Worm (Caenorhabditis elegans) whole organism, L1 larva: ENCODE data around the gene xbx-6.

Source experiments
- elt-3 ChIP-seq, 6 experiments: fragments of 150-350 bp in 1 of 6; sonication (generic microtip); optimal IDR thresholded peaks; 2 replicates each; lab custom pipeline; 2017 to 2018; ENCODE audit warnings: missing biosample characterization in 6 of 6, missing genetic modification characterization in 6 of 6, inconsistent platforms in 1 of 6
- hpl-2 ChIP-seq: fragments of 150-350 bp; optimal IDR thresholded peaks from 2 replicates; lab custom pipeline; 2014; ENCODE audit warnings: missing biosample characterization, missing genetic modification reagents, missing genetic modification characterization
- nhr-11 ChIP-seq: fragments of 150-350 bp; optimal IDR thresholded peaks from 2 replicates; lab custom pipeline; 2014; ENCODE audit warnings: missing biosample characterization, missing genetic modification characterization
- nhr-237 ChIP-seq: fragments of 150-350 bp; optimal IDR thresholded peaks from 2 replicates; lab custom pipeline; 2014; ENCODE audit warnings: missing biosample characterization, missing genetic modification characterization
- snpc-4 ChIP-seq: fragments of 150-350 bp; optimal IDR thresholded peaks from 2 replicates; lab custom pipeline; 2014; ENCODE audit warnings: missing biosample characterization, missing genetic modification characterization
- unc-130 ChIP-seq: fragments of 150-350 bp; optimal IDR thresholded peaks from 2 replicates; lab custom pipeline; 2017; ENCODE audit warnings: missing biosample characterization, missing genetic modification characterization, inconsistent platforms
- unc-30 ChIP-seq: sonication (generic microtip); optimal IDR thresholded peaks from 2 replicates; lab custom pipeline; 2017; ENCODE audit warnings: missing biosample characterization, missing genetic modification characterization

DNA sequence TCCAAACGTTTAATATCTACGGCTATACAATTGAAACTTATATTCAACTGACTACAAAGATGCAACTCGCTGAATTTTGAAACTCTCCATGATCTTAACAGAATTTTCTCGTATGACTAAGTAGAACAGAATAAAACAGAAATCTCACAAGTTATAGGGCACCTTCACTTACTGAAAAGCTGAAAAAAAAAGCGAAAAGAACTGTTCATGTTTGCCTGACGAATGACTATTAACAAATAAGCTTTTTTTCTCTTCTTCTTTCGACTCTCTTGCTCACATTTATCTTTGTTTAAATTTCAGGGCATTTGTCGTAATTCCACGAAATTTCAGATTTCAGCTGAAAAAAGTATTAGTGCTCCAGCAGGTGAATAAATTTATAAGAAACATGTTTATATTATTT lies at the start of gene xbx-6:
- TF ChIP-seq hpl-2 (GFP tag; lab: Kevin White, UChicago) (no peak), unc-130 (tag; lab: Kevin White, UChicago) (no peak), unc-30 (tag; lab: Kevin White, UChicago) (no peak), snpc-4 (tag; lab: Kevin White, UChicago) (no peak), elt-3 (tag; optimal IDR thresholded peaks at IDR 0.05; lab: Kevin White, UChicago) (no peak), nhr-11 (tag; lab: Kevin White, UChicago) (no peak), nhr-237 (no peak)
